Worm (Caenorhabditis elegans) whole organism, L1 larva: ENCODE results near the gene T04B2.7.

Experiments used
- ceh-8 ChIP-seq: fragments of 200-800 bp; sonication (Bioruptor generic); optimal IDR thresholded peaks from 2 replicates; lab custom pipeline; 2018; ENCODE audit warnings: mild to moderate bottlenecking, missing genetic modification characterization, moderate library complexity, missing compliant biosample characterization
- ces-1 ChIP-seq: fragments of 150-350 bp; optimal IDR thresholded peaks from 2 replicates; lab custom pipeline; 2014; ENCODE audit warnings: missing biosample characterization, missing genetic modification reagents, missing genetic modification characterization
- egl-27 ChIP-seq, 2 experiments: fragments of 150-350 bp in 1 of 2; sonication (generic microtip); optimal IDR thresholded peaks; 3 replicates each; lab custom pipeline; 2017 to 2018; ENCODE audit warnings: missing biosample characterization in 2 of 2, missing genetic modification characterization in 2 of 2, missing genetic modification reagents in 2 of 2
- hlh-17 ChIP-seq: fragments of 200-800 bp; sonication (Bioruptor generic); optimal IDR thresholded peaks from 2 replicates; lab custom pipeline; 2018; ENCODE audit warnings: missing genetic modification characterization, mild to moderate bottlenecking, missing compliant biosample characterization, moderate library complexity, borderline replicate concordance
- lin-39 ChIP-seq: fragments of 150-350 bp; optimal IDR thresholded peaks from 2 replicates; lab custom pipeline; 2014; ENCODE audit warnings: missing biosample characterization, missing genetic modification reagents, missing genetic modification characterization
- lir-3 ChIP-seq: sonication (generic microtip); optimal IDR thresholded peaks from 2 replicates; lab custom pipeline; 2016; ENCODE audit warnings: mild to moderate bottlenecking, missing genetic modification characterization, moderate library complexity, missing compliant biosample characterization; ENCODE audit not compliant: poor library complexity
- mab-9 ChIP-seq: fragments of 200-800 bp; sonication (Bioruptor generic); IDR thresholded peaks from 2 replicates; pipeline ENCODE4 v1.3.6; 2022; ENCODE audit warnings: missing genetic modification reagents, missing genetic modification characterization, missing compliant biosample characterization
- nhr-19 ChIP-seq: fragments of 200-800 bp; sonication (Bioruptor generic); conservative IDR thresholded peaks from 2 replicates; pipeline ENCODE4 v1.3.6; 2022; ENCODE audit warnings: missing genetic modification characterization, missing compliant biosample characterization
- unc-62 ChIP-seq: fragments of 150-350 bp; optimal IDR thresholded peaks from 2 replicates; lab custom pipeline; 2014; ENCODE audit warnings: missing biosample characterization, missing genetic modification reagents, missing genetic modification characterization
- zag-1 ChIP-seq: fragments of 150-350 bp; optimal IDR thresholded peaks from 2 replicates; lab custom pipeline; 2014; ENCODE audit warnings: missing biosample characterization, missing genetic modification characterization

- TF ChIP-seq lir-3 (no peak), hlh-17 (GFP tag; lab: Kevin White, UChicago) (no peak), nhr-19 (GFP tag; lab: Robert Waterston, UW) (no peak), lin-39 (tag; lab: Kevin White, UChicago) (no peak), egl-27 (tag; optimal IDR thresholded peaks at IDR 0.05; lab: Kevin White, UChicago) (no peak), zag-1 (tag; lab: Kevin White, UChicago) (no peak), ces-1 (GFP tag; lab: Kevin White, UChicago) (no peak), mab-9 (no peak), unc-62 (no peak), ceh-8 (GFP tag; lab: Kevin White, UChicago) (no peak)
These were observed 49.2 kb downstream of the T04B2.7 start, which contains the start of gene C47E12.13 for ce11 chrIV:10006792-10007191.
